Worm (Caenorhabditis elegans) whole organism, young adult: ENCODE measurements around the gene Y54G2A.12.
"Not testable (repeated sequence)": the region's sequence is repeated elsewhere in the genome, so short reads cannot be mapped to it uniquely, and the experiment has no call there.

ENCODE experiments used
- B0019.2 ChIP-seq: fragments of 200-800 bp; sonication (Bioruptor generic); conservative IDR thresholded peaks from 2 replicates; pipeline ENCODE4 v1.3.6; 2022; ENCODE audit warnings: missing genetic modification reagents, missing genetic modification characterization, missing compliant biosample characterization
- B0336.3 ChIP-seq: fragments of 200-800 bp; sonication (Bioruptor generic); IDR thresholded peaks from 2 replicates; pipeline ENCODE4 v1.3.6; 2022; ENCODE audit warnings: missing genetic modification characterization, missing compliant biosample characterization
- C06A6.2 ChIP-seq: fragments of 200-800 bp; sonication (Bioruptor generic); conservative IDR thresholded peaks from 2 replicates; pipeline ENCODE4 v1.3.6; 2022; ENCODE audit warnings: missing genetic modification characterization, missing compliant biosample characterization
- F10E7.11 ChIP-seq: sonication (generic microtip); optimal IDR thresholded peaks from 2 replicates; lab custom pipeline; 2017; ENCODE audit warnings: mild to moderate bottlenecking, missing genetic modification characterization, moderate library complexity, missing compliant biosample characterization
- F23B12.7 ChIP-seq: sonication (generic microtip); optimal IDR thresholded peaks from 2 replicates; lab custom pipeline; 2017; ENCODE audit warnings: missing genetic modification characterization, mild to moderate bottlenecking, missing compliant biosample characterization, antibody characterized with exemption, moderate library complexity; ENCODE audit not compliant: insufficient read depth
- F37B4.10 ChIP-seq: fragments of 200-800 bp; sonication (Bioruptor generic); IDR thresholded peaks from 2 replicates; pipeline ENCODE4 v1.3.6; 2022; ENCODE audit warnings: missing genetic modification characterization, missing compliant biosample characterization
- F49E8.2 ChIP-seq: sonication (generic microtip); optimal IDR thresholded peaks from 3 replicates; lab custom pipeline; 2017; ENCODE audit warnings: missing genetic modification characterization, mild to moderate bottlenecking, missing compliant biosample characterization, antibody characterized with exemption, moderate library complexity; ENCODE audit not compliant: insufficient read depth
- K11D2.4 ChIP-seq: fragments of 200-800 bp; sonication (Bioruptor generic); IDR thresholded peaks from 2 replicates; pipeline ENCODE4 v1.3.6; 2022; ENCODE audit warnings: missing genetic modification reagents, missing genetic modification characterization, missing compliant biosample characterization
- T07F8.4 ChIP-seq: sonication (generic microtip); optimal IDR thresholded peaks from 2 replicates; lab custom pipeline; 2016; ENCODE audit warnings: mild to moderate bottlenecking, missing genetic modification characterization, moderate library complexity, missing compliant biosample characterization
- attf-5 ChIP-seq: fragments of 200-800 bp; sonication (Bioruptor generic); optimal IDR thresholded peaks from 2 replicates; lab custom pipeline; 2018; ENCODE audit warnings: mild to moderate bottlenecking, missing genetic modification characterization, missing compliant biosample characterization
- ccch-3 ChIP-seq: fragments of 200-800 bp; sonication (Bioruptor generic); optimal IDR thresholded peaks from 2 replicates; lab custom pipeline; 2018; ENCODE audit warnings: mild to moderate bottlenecking, missing genetic modification characterization, missing compliant biosample characterization
- ceh-27 ChIP-seq: fragments of 200-800 bp; sonication (Bioruptor generic); optimal IDR thresholded peaks from 2 replicates; lab custom pipeline; 2018; ENCODE audit warnings: mild to moderate bottlenecking, missing genetic modification characterization, moderate library complexity, missing compliant biosample characterization
- ceh-40 ChIP-seq: fragments of 200-800 bp; sonication (Bioruptor generic); IDR thresholded peaks from 2 replicates; pipeline ENCODE4 v1.3.6; 2022; ENCODE audit warnings: missing genetic modification characterization, missing compliant biosample characterization
- ceh-58 ChIP-seq: fragments of 200-800 bp; sonication (Bioruptor generic); IDR thresholded peaks from 2 replicates; pipeline ENCODE4 v1.3.6; 2022; ENCODE audit warnings: missing genetic modification characterization, missing compliant biosample characterization
- ceh-91 ChIP-seq: fragments of 200-800 bp; sonication (Bioruptor generic); IDR thresholded peaks from 2 replicates; pipeline ENCODE4 v1.3.6; 2022; ENCODE audit warnings: missing genetic modification reagents, missing genetic modification characterization, missing compliant biosample characterization
- die-1 ChIP-seq: sonication (generic microtip); optimal IDR thresholded peaks from 2 replicates; lab custom pipeline; 2016; ENCODE audit warnings: missing genotype, mild to moderate bottlenecking, missing genetic modification characterization, missing compliant biosample characterization
- dpl-1 ChIP-seq: fragments of 150-350 bp; optimal IDR thresholded peaks from 2 replicates; lab custom pipeline; 2014; ENCODE audit warnings: missing biosample characterization, missing genetic modification reagents, missing genetic modification characterization
- efl-1 ChIP-seq: fragments of 150-350 bp; optimal IDR thresholded peaks from 2 replicates; lab custom pipeline; 2014; ENCODE audit warnings: missing biosample characterization, missing genetic modification reagents, missing genetic modification characterization
- egl-44 ChIP-seq: fragments of 200-800 bp; sonication (Bioruptor generic); IDR thresholded peaks from 2 replicates; pipeline ENCODE4 v1.3.6; 2022; ENCODE audit warnings: missing genetic modification reagents, missing genetic modification characterization, missing compliant biosample characterization
- hrde-1 ChIP-seq: sonication (generic microtip); optimal IDR thresholded peaks from 2 replicates; lab custom pipeline; 2016; ENCODE audit warnings: missing genetic modification characterization, mild to moderate bottlenecking, missing compliant biosample characterization, moderate library complexity, missing genotype, missing genetic modification reagents, borderline replicate concordance
- let-607 ChIP-seq, 2 experiments: fragments of 200-800 bp in 1 of 2; sonication (Bioruptor generic) in 1 of 2; sonication (generic microtip) in 1 of 2; optimal IDR thresholded peaks; 2 replicates each; lab custom pipeline; 2016 to 2018; ENCODE audit warnings: mild to moderate bottlenecking in 2 of 2, missing compliant biosample characterization in 2 of 2, missing genetic modification characterization in 2 of 2, moderate library complexity in 2 of 2, missing genotype in 1 of 2
- lin-26 ChIP-seq: fragments of 200-800 bp; sonication (Bioruptor generic); IDR thresholded peaks from 2 replicates; pipeline ENCODE4 v1.3.6; 2022; ENCODE audit warnings: missing genetic modification reagents, missing genetic modification characterization, missing compliant biosample characterization
- lin-54 ChIP-seq: fragments of 200-800 bp; sonication (Bioruptor generic); optimal IDR thresholded peaks from 2 replicates; lab custom pipeline; 2018; ENCODE audit warnings: mild to moderate bottlenecking, missing genetic modification characterization, missing compliant biosample characterization
- lir-1 ChIP-seq: fragments of 200-800 bp; sonication (Bioruptor generic); conservative IDR thresholded peaks from 2 replicates; pipeline ENCODE4 v1.3.6; 2022; ENCODE audit warnings: missing genetic modification reagents, missing genetic modification characterization, missing compliant biosample characterization
- lsl-1 ChIP-seq: fragments of 200-800 bp; sonication (Bioruptor generic); optimal IDR thresholded peaks from 2 replicates; lab custom pipeline; 2018; ENCODE audit warnings: mild to moderate bottlenecking, missing genetic modification characterization, moderate library complexity, missing compliant biosample characterization
- madf-10 ChIP-seq: sonication (generic microtip); optimal IDR thresholded peaks from 2 replicates; lab custom pipeline; 2016; ENCODE audit warnings: mild to moderate bottlenecking, missing genetic modification characterization, missing compliant biosample characterization
- madf-3 ChIP-seq: fragments of 200-800 bp; sonication (Bioruptor generic); IDR thresholded peaks from 2 replicates; pipeline ENCODE4 v1.3.6; 2022; ENCODE audit warnings: missing genetic modification reagents, missing genetic modification characterization, missing compliant biosample characterization
- madf-6 ChIP-seq: fragments of 200-800 bp; sonication (Bioruptor generic); IDR thresholded peaks from 2 replicates; pipeline ENCODE4 v1.3.6; 2022; ENCODE audit warnings: missing genetic modification reagents, missing genetic modification characterization, missing compliant biosample characterization
- nfya-2 ChIP-seq: fragments of 200-800 bp; sonication (Bioruptor generic); IDR thresholded peaks from 2 replicates; pipeline ENCODE4 v1.3.6; 2022; ENCODE audit warnings: missing genetic modification reagents, missing genetic modification characterization, missing compliant biosample characterization
- nhr-179 ChIP-seq: sonication (generic microtip); optimal IDR thresholded peaks from 2 replicates; lab custom pipeline; 2016; ENCODE audit warnings: mild to moderate bottlenecking, missing genetic modification characterization, missing compliant biosample characterization
- nhr-80 ChIP-seq: sonication (generic microtip); optimal IDR thresholded peaks from 2 replicates; lab custom pipeline; 2016; ENCODE audit warnings: missing genetic modification characterization, missing compliant biosample characterization
- nhr-90 ChIP-seq: sonication (generic microtip); optimal IDR thresholded peaks from 2 replicates; lab custom pipeline; 2016; ENCODE audit warnings: missing genotype, mild to moderate bottlenecking, missing genetic modification characterization, missing compliant biosample characterization
- pbrm-1 ChIP-seq: fragments of 200-800 bp; sonication (Bioruptor generic); IDR thresholded peaks from 2 replicates; pipeline ENCODE4 v1.3.6; 2022; ENCODE audit warnings: missing genetic modification reagents, missing genetic modification characterization, missing compliant biosample characterization
- rec-8 ChIP-seq, 2 experiments: sonication (generic microtip); optimal IDR thresholded peaks; 2 replicates each; lab custom pipeline; 2016; ENCODE audit warnings: mild to moderate bottlenecking in 2 of 2, missing genetic modification characterization in 2 of 2, missing genetic modification reagents in 2 of 2, missing genotype in 2 of 2, missing biosample characterization in 1 of 2, missing compliant biosample characterization in 1 of 2, moderate library complexity in 1 of 2
- rpc-1 ChIP-seq, 2 experiments: fragments of 150-350 bp in 1 of 2; sonication (generic microtip) in 1 of 2; optimal IDR thresholded peaks; 2 replicates each; lab custom pipeline; 2014 to 2018; ENCODE audit warnings: missing biosample characterization in 1 of 2, missing genetic modification characterization in 1 of 2, missing genetic modification reagents in 1 of 2, missing genotype in 1 of 2
- snpc-1.3 ChIP-seq: sonication (generic microtip); optimal IDR thresholded peaks from 2 replicates; lab custom pipeline; 2017; ENCODE audit warnings: missing genetic modification characterization, mild to moderate bottlenecking, missing compliant biosample characterization, antibody characterized with exemption, moderate library complexity, missing genotype, missing genetic modification reagents; ENCODE audit not compliant: insufficient read depth
- snpc-3.4 ChIP-seq: sonication (generic microtip); optimal IDR thresholded peaks from 2 replicates; lab custom pipeline; 2017; ENCODE audit warnings: missing genetic modification characterization, mild to moderate bottlenecking, missing compliant biosample characterization, antibody characterized with exemption, moderate library complexity, missing genotype, missing genetic modification reagents
- somi-1 ChIP-seq: fragments of 200-800 bp; sonication (Bioruptor generic); optimal IDR thresholded peaks from 2 replicates; lab custom pipeline; 2018; ENCODE audit warnings: mild to moderate bottlenecking, missing genetic modification characterization, missing compliant biosample characterization
- tbx-9 ChIP-seq: sonication (generic microtip); optimal IDR thresholded peaks from 2 replicates; lab custom pipeline; 2016; ENCODE audit warnings: borderline replicate concordance, missing genetic modification characterization, inconsistent platforms, missing compliant biosample characterization
- zfh-2 ChIP-seq: fragments of 200-800 bp; sonication (Bioruptor generic); conservative IDR thresholded peaks from 2 replicates; pipeline ENCODE4 v1.3.6; 2022; ENCODE audit warnings: missing genetic modification reagents, missing genetic modification characterization, missing compliant biosample characterization
- ztf-28 ChIP-seq: fragments of 200-800 bp; sonication (Bioruptor generic); IDR thresholded peaks from 2 replicates; pipeline ENCODE4 v1.3.6; 2022; ENCODE audit warnings: missing genetic modification reagents, missing genetic modification characterization, missing compliant biosample characterization

The Y54G2A.12 gene

DNA sequence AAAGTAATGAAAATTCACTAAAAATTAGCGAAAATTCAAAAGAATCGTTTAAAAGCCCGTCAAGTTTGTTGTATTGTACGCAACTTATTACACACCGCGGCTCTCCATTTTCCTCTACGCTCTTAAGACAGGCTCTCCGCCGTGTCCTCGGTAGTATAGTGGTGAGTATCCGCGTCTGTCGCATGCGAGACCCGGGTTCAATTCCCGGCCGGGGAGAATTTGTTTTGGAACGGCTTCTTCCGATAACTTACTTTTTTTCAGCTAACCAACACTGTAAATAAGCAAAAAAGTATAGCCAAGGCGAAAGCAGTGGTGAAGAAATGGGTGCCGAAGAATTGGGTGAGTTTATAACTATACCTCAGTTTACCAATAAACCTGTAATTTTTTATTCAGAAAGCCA lies 19.6 kb upstream of the Y54G2A.12 start (continued):
- TF ChIP-seq pbrm-1 (GFP tag; lab: Robert Waterston, UW) (0 out of 2 replicates have a peak, but pooled peaks have one; percentile 39), F49E8.2 (tag; lab: Kevin White, UChicago) (peak; percentile 24), ceh-27 (GFP tag; lab: Kevin White, UChicago) (no peak), zfh-2 (GFP tag; lab: Robert Waterston, UW) (no peak), rpc-1 (optimal IDR thresholded peaks at IDR 0.05; lab: Kevin White, UChicago) (peak; percentile 66), rpc-1 (tag; optimal IDR thresholded peaks at IDR 0.05; lab: Kevin White, UChicago) (peak; percentile 85), lir-1 (GFP tag; lab: Robert Waterston, UW) (peak; percentile 29; the same call in 1 of the 2 replicates), nhr-179 (no peak), snpc-1.3 (tag; lab: Kevin White, UChicago) (peak; percentile 25), dpl-1 (GFP tag; lab: Kevin White, UChicago) (no peak), rec-8 (tag; optimal IDR thresholded peaks at IDR 0.05; lab: Kevin White, UChicago) (no peak), madf-3 (GFP tag; lab: Robert Waterston, UW) (0 out of 2 replicates have a peak, but pooled peaks have one; percentile 54), snpc-3.4 (tag; lab: Kevin White, UChicago) (peak; percentile 7), efl-1 (GFP tag; lab: Kevin White, UChicago) (no peak), F10E7.11 (tag; lab: Kevin White, UChicago) (no peak), tbx-9 (tag; lab: Kevin White, UChicago) (no peak)

DNA sequence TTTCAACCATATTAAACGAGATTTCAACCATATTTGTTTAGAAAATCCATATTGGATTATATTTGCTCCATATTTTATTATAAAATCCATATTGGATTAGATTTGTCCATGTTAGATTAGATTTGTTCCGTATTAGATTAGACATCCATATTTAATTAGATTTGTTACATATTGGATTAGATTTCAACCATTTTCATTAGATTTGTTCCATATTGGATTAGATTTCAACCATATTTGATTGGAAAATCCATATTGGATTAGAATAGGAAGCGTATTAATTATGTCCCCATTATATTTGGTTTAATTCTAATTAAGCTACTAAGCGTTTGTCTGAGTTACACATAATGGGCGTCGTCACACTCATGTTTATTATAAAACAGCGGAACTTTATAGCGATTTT lies 18.9 kb upstream of the Y54G2A.12 start, which contains the start of gene Y54G2A.44:
Y54G2A.44 (plus strand) TSS at position 301 of the 400 bp plus-strand sequence.
- not testable (repeated sequence) for TF ChIP-seq ceh-58 (GFP tag; lab: Robert Waterston, UW); let-607 (tag; optimal IDR thresholded peaks at IDR 0.05; lab: Kevin White, UChicago); B0336.3 (GFP tag; lab: Robert Waterston, UW)

DNA sequence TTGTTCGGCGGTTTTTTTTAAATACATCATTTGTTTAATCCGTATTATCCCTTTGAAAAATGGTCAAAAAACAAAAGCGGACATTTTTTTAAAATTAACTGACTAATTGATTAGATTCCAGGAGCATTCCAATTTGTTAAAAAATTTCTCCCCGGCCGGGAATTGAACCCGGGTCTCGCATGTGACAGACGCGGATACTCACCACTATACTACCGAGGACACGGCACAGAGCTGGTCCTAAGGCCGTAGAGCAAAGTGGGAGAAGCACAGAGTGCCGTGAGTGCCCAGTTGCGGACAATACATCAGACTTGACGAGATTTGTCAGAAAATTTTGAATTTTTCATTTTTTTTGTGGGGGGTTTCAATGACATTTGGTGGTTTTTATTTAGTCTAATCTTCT lies 18.4 kb upstream of the Y54G2A.12 start:
- peak; percentile 29 for TF ChIP-seq lin-54
- TF ChIP-seq nhr-179: no peak
- TF ChIP-seq snpc-3.4 (tag; lab: Kevin White, UChicago): peak; percentile 80
- peak; percentile 11 for TF ChIP-seq attf-5
- TF ChIP-seq somi-1 (GFP tag; lab: Kevin White, UChicago): no peak
- 0 out of 2 replicates have a peak, but pooled peaks have one; percentile 46 for TF ChIP-seq pbrm-1 (GFP tag; lab: Robert Waterston, UW)
- TF ChIP-seq ztf-28: 0 out of 2 replicates have a peak, but pooled peaks have one; percentile 25
- peak; percentile 83 for TF ChIP-seq lin-26
- peak; percentile 68 for TF ChIP-seq rpc-1 (optimal IDR thresholded peaks at IDR 0.05; lab: Kevin White, UChicago)
- TF ChIP-seq rpc-1 (tag; optimal IDR thresholded peaks at IDR 0.05; lab: Kevin White, UChicago): peak; percentile 90
- TF ChIP-seq hrde-1: peak; percentile 27
- no peak for TF ChIP-seq F37B4.10 (GFP tag; lab: Robert Waterston, UW)
- TF ChIP-seq F49E8.2 (tag; lab: Kevin White, UChicago): peak; percentile 68
- peak; percentile 79 for TF ChIP-seq F23B12.7
- peak; percentile 62 for TF ChIP-seq snpc-1.3 (tag; lab: Kevin White, UChicago)
- peak; percentile 32 for TF ChIP-seq lsl-1 (GFP tag; lab: Kevin White, UChicago)
- no peak for TF ChIP-seq B0019.2
- TF ChIP-seq ceh-40 (GFP tag; lab: Robert Waterston, UW): 0 out of 2 replicates have a peak, but pooled peaks have one; percentile 57
- TF ChIP-seq C06A6.2 (GFP tag; lab: Robert Waterston, UW): no peak
- no peak for TF ChIP-seq nfya-2 (GFP tag; lab: Robert Waterston, UW)
- no peak for TF ChIP-seq egl-44
- TF ChIP-seq T07F8.4 (tag; lab: Kevin White, UChicago): peak; percentile 1
- no peak for TF ChIP-seq ccch-3
- peak; percentile 71 for TF ChIP-seq nhr-90 (tag; lab: Kevin White, UChicago)
- TF ChIP-seq nhr-80 (tag; lab: Kevin White, UChicago): peak; percentile 23
- no peak for TF ChIP-seq ceh-91 (GFP tag; lab: Robert Waterston, UW)
- peak; percentile 63 for TF ChIP-seq madf-6 (GFP tag; lab: Robert Waterston, UW)
- 0 out of 2 replicates have a peak, but pooled peaks have one; percentile 28 for TF ChIP-seq K11D2.4 (GFP tag; lab: Robert Waterston, UW)
- TF ChIP-seq die-1 (tag; lab: Kevin White, UChicago): peak; percentile 71
- no peak for TF ChIP-seq madf-10
